Fruit fly (Drosophila melanogaster): ENCODE data around the gene CG5280.
A peak's percentile ranks its signal among the peaks of the same experiment; 100 is the strongest.

The CG5280 gene

dm6 chr3L:9028057-9028456, 38.0 kb upstream of the CG5280 start (continued):
- TF ChIP-seq CG1832 (GFP tag; optimal IDR thresholded peaks at IDR 0.05) (no peak), Antp (GFP tag; optimal IDR thresholded peaks at IDR 0.05) (peak; percentile 22), CG3726 (GFP tag; IDR thresholded peaks at IDR 0.05) (no peak), B-H2 (GFP tag; optimal IDR thresholded peaks at IDR 0.05) (no peak), Fer3 (tag; optimal IDR thresholded peaks at IDR 0.05) (no peak), bbx (GFP tag; IDR thresholded peaks at IDR 0.05; ENCODE audit: partially characterized antibody) (no peak), CG15269 (tag; optimal IDR thresholded peaks at IDR 0.05) (peak; percentile 30), Kr (GFP tag; optimal IDR thresholded peaks at IDR 0.05) (no peak), bcd (GFP tag; optimal IDR thresholded peaks at IDR 0.05) (peak; percentile 35), sqz (GFP tag; optimal IDR thresholded peaks at IDR 0.05) (no peak), eve (GFP tag; optimal IDR thresholded peaks at IDR 0.05) (peak in 1 of 2 experiments; percentile 57), CG10543 (GFP tag; optimal IDR thresholded peaks at IDR 0.05) (no peak), Dref (GFP tag; IDR thresholded peaks at IDR 0.05) (no peak), hbn (GFP tag; IDR thresholded peaks at IDR 0.05; ENCODE audit: partially characterized antibody) (no peak), prd (optimal IDR thresholded peaks at IDR 0.05) (no peak), prd (GFP tag; IDR thresholded peaks at IDR 0.05) (peak; percentile 61; the same call in 2 of the 3 replicates), chinmo (GFP tag; IDR thresholded peaks at IDR 0.05; ENCODE audit: partially characterized antibody) (no peak), MBD-R2 (GFP tag; IDR thresholded peaks at IDR 0.05) (no peak), Elba2 (GFP tag; optimal IDR thresholded peaks at IDR 0.05) (no peak), CG2116 (GFP tag; optimal IDR thresholded peaks at IDR 0.05) (no peak), pros (GFP tag; optimal IDR thresholded peaks at IDR 0.05) (no peak), CG6272 (GFP tag; IDR thresholded peaks at IDR 0.05) (no peak), trem (tag; optimal IDR thresholded peaks at IDR 0.05) (peak; percentile 32), knrl (GFP tag; IDR thresholded peaks at IDR 0.05; ENCODE audit: partially characterized antibody) (no peak), CG10321 (GFP tag; IDR thresholded peaks at IDR 0.05) (no peak), tgo (GFP tag; IDR thresholded peaks at IDR 0.05) (0 out of 3 replicates have a peak, but pooled peaks have one; percentile 37), cato (GFP tag; optimal IDR thresholded peaks at IDR 0.05; ENCODE audit: borderline replicate concordance) (no peak), psq (GFP tag; optimal IDR thresholded peaks at IDR 0.05) (no peak), mld (GFP tag; IDR thresholded peaks at IDR 0.05; ENCODE audit: partially characterized antibody) (no peak), CG8281 (tag; optimal IDR thresholded peaks at IDR 0.05) (no peak), nmo (GFP tag; optimal IDR thresholded peaks at IDR 0.05) (peak; percentile 74), CG17912 (GFP tag; optimal IDR thresholded peaks at IDR 0.05) (no peak), dmrt99B (tag; optimal IDR thresholded peaks at IDR 0.05) (peak; percentile 36), shn (GFP tag; optimal IDR thresholded peaks at IDR 0.05) (no peak), CG4730 (GFP tag; IDR thresholded peaks at IDR 0.05) (no peak), Spps (tag; optimal IDR thresholded peaks at IDR 0.05) (peak; percentile 26), CG3065 (GFP tag; optimal IDR thresholded peaks at IDR 0.05) (no peak), CG4404 (GFP tag; IDR thresholded peaks at IDR 0.05) (peak; percentile 31; the same call in 1 of the 2 replicates), CG3995 (GFP tag; optimal IDR thresholded peaks at IDR 0.05) (no peak), Camta (GFP tag; optimal IDR thresholded peaks at IDR 0.05) (peak; percentile 56), chm (GFP tag; IDR thresholded peaks at IDR 0.05) (peak; percentile 64; the same call in 1 of the 2 replicates), CG10267 (tag; optimal IDR thresholded peaks at IDR 0.05) (peak; percentile 59), crp (GFP tag; optimal IDR thresholded peaks at IDR 0.05) (no peak), CG13123 (GFP tag; optimal IDR thresholded peaks at IDR 0.05) (no peak), org-1 (GFP tag; optimal IDR thresholded peaks at IDR 0.05) (no peak), CG2120 (GFP tag; optimal IDR thresholded peaks at IDR 0.05) (no peak), stwl (tag; optimal IDR thresholded peaks at IDR 0.05) (no peak), toy (GFP tag; IDR thresholded peaks at IDR 0.05) (no peak), CG16815 (GFP tag; optimal IDR thresholded peaks at IDR 0.05) (peak; percentile 36), Dip2 (GFP tag; IDR thresholded peaks at IDR 0.05) (no peak), Dfd (GFP tag; optimal IDR thresholded peaks at IDR 0.05) (no peak)
